Fruit fly (Drosophila melanogaster) whole organism, embryonic: ENCODE measurements around the gene Sec13.

Experiments
- Abd-B ChIP-seq: fragments of 200-800 bp; sonication (Bioruptor generic); optimal IDR thresholded peaks from 2 replicates; lab custom pipeline; 2018; ENCODE audit warnings: missing biosample characterization, mild to moderate bottlenecking, missing genetic modification characterization, moderate library complexity
- Blimp-1 ChIP-seq: fragments of 200-800 bp; sonication (Bioruptor generic); optimal IDR thresholded peaks from 3 replicates; lab custom pipeline; 2018; ENCODE audit warnings: missing biosample characterization, missing genetic modification characterization, mild to moderate bottlenecking, moderate library complexity, missing genetic modification reagents
- CG10543 ChIP-seq: fragments of 200-800 bp; sonication (Bioruptor generic); optimal IDR thresholded peaks from 3 replicates; lab custom pipeline; 2017; ENCODE audit warnings: missing biosample characterization, mild to moderate bottlenecking, missing genetic modification characterization, moderate library complexity
- CG10979 ChIP-seq: fragments of 200-800 bp; sonication (Bioruptor generic); optimal IDR thresholded peaks from 2 replicates; lab custom pipeline; 2018; ENCODE audit warnings: missing biosample characterization, mild to moderate bottlenecking, missing genetic modification characterization, moderate library complexity
- CG11398 ChIP-seq: fragments of 200-800 bp; sonication (Bioruptor generic); optimal IDR thresholded peaks from 2 replicates; lab custom pipeline; 2016; ENCODE audit warnings: missing biosample characterization, missing genetic modification characterization
- CG12659 ChIP-seq: fragments of 200-800 bp; sonication (Bioruptor generic); optimal IDR thresholded peaks from 3 replicates; lab custom pipeline; 2017; ENCODE audit warnings: mild to moderate bottlenecking, missing biosample characterization, missing genetic modification reagents, missing genetic modification characterization
- CG13123 ChIP-seq: fragments of 200-800 bp; sonication (Bioruptor generic); optimal IDR thresholded peaks from 2 replicates; lab custom pipeline; 2016; ENCODE audit warnings: missing biosample characterization, missing genetic modification characterization
- CG13287 ChIP-seq: fragments of 200-800 bp; sonication (Bioruptor generic); IDR thresholded peaks from 2 replicates; pipeline ENCODE4 v1.3.6; 2022; ENCODE audit warnings: missing biosample characterization, missing genetic modification characterization; ENCODE audit not compliant: partially characterized antibody
- CG14710 ChIP-seq: fragments of 200-800 bp; sonication (Bioruptor generic); optimal IDR thresholded peaks from 3 replicates; lab custom pipeline; 2019; ENCODE audit warnings: missing biosample characterization, mild to moderate bottlenecking, missing genetic modification characterization, moderate library complexity
- CG14860 ChIP-seq: fragments of 200-800 bp; sonication (Bioruptor generic); IDR thresholded peaks from 3 replicates; pipeline ENCODE4 v1.3.6; 2022; ENCODE audit warnings: missing biosample characterization, missing genetic modification characterization; ENCODE audit not compliant: partially characterized antibody
- CG15011 ChIP-seq: fragments of 200-800 bp; sonication (Bioruptor generic); optimal IDR thresholded peaks from 3 replicates; lab custom pipeline; 2018; ENCODE audit warnings: missing biosample characterization, mild to moderate bottlenecking, missing genetic modification characterization
- CG1529 ChIP-seq: fragments of 200-800 bp; sonication (Bioruptor generic); optimal IDR thresholded peaks from 3 replicates; lab custom pipeline; 2018; ENCODE audit warnings: missing biosample characterization, missing genetic modification characterization
- CG17359 ChIP-seq: fragments of 200-800 bp; sonication (Bioruptor generic); optimal IDR thresholded peaks from 3 replicates; lab custom pipeline; 2018; ENCODE audit warnings: missing biosample characterization, mild to moderate bottlenecking, missing genetic modification characterization, moderate library complexity
- CG17361 ChIP-seq: fragments of 200-800 bp; sonication (Bioruptor generic); IDR thresholded peaks from 3 replicates; pipeline ENCODE4 v1.3.6; 2022; ENCODE audit warnings: missing biosample characterization, missing genetic modification characterization
- CG3065 ChIP-seq: fragments of 200-800 bp; sonication (Bioruptor generic); optimal IDR thresholded peaks from 2 replicates; lab custom pipeline; 2016; ENCODE audit warnings: missing biosample characterization, missing genetic modification characterization
- CG3407 ChIP-seq: fragments of 200-800 bp; sonication (Bioruptor generic); optimal IDR thresholded peaks from 2 replicates; lab custom pipeline; 2018; ENCODE audit warnings: missing biosample characterization, mild to moderate bottlenecking, missing genetic modification characterization
- CG3726 ChIP-seq: fragments of 200-800 bp; sonication (Bioruptor generic); IDR thresholded peaks from 3 replicates; pipeline ENCODE4, ENCODE4 v1.3.6; 2022; ENCODE audit warnings: missing biosample characterization, missing genetic modification characterization
- CG4617 ChIP-seq: fragments of 200-800 bp; sonication (Bioruptor generic); optimal IDR thresholded peaks from 3 replicates; lab custom pipeline; 2016; ENCODE audit warnings: missing biosample characterization, missing genetic modification characterization, borderline replicate concordance
- CG5245 ChIP-seq: fragments of 200-800 bp; sonication (Bioruptor generic); optimal IDR thresholded peaks from 3 replicates; lab custom pipeline; 2016; ENCODE audit warnings: missing biosample characterization, missing genetic modification characterization
- CG6689 ChIP-seq: fragments of 200-800 bp; sonication (Bioruptor generic); IDR thresholded peaks from 2 replicates; pipeline ENCODE4 v1.3.6; 2022; ENCODE audit warnings: missing biosample characterization, missing genetic modification characterization
- CG6765 ChIP-seq: fragments of 200-800 bp; sonication (Bioruptor generic); optimal IDR thresholded peaks from 3 replicates; lab custom pipeline; 2017; ENCODE audit warnings: missing biosample characterization, mild to moderate bottlenecking, missing genetic modification characterization
- CG8290 ChIP-seq, 3 experiments: fragments of 200-800 bp; sonication (Bioruptor generic); optimal IDR thresholded peaks; 2 replicates each; lab custom pipeline; 2016 to 2019; ENCODE audit warnings: missing biosample characterization in 3 of 3, missing genetic modification characterization in 3 of 3, mild to moderate bottlenecking in 2 of 3, moderate library complexity in 1 of 3
- CG8944 ChIP-seq: fragments of 200-800 bp; sonication (Bioruptor generic); optimal IDR thresholded peaks from 3 replicates; lab custom pipeline; 2016; ENCODE audit warnings: missing biosample characterization, missing genetic modification characterization
- Dfd ChIP-seq, 2 experiments: fragments of >200 bp; optimal IDR thresholded peaks; 2 replicates each; lab custom pipeline; 2017; ENCODE audit warnings: missing biosample characterization in 2 of 2, missing genetic modification characterization in 2 of 2
- Doc2 ChIP-seq: fragments of 200-800 bp; sonication (Bioruptor generic); IDR thresholded peaks from 2 replicates; pipeline ENCODE4 v1.3.6; 2022; ENCODE audit warnings: missing biosample characterization, missing genetic modification characterization
- Eip74EF ChIP-seq, 2 experiments: fragments of 200-800 bp in 1 of 2; fragments of >200 bp in 1 of 2; sonication (Bioruptor generic) in 1 of 2; optimal IDR thresholded peaks; 2 replicates each; lab custom pipeline; 2017 to 2019; ENCODE audit warnings: missing biosample characterization in 2 of 2, missing genetic modification characterization in 2 of 2, mild to moderate bottlenecking in 1 of 2, moderate library complexity in 1 of 2
- Hey ChIP-seq: fragments of 200-800 bp; sonication (Bioruptor generic); optimal IDR thresholded peaks from 3 replicates; lab custom pipeline; 2018; ENCODE audit warnings: missing biosample characterization, mild to moderate bottlenecking, missing genetic modification characterization
- Hmr ChIP-seq: fragments of 200-800 bp; sonication (Bioruptor generic); optimal IDR thresholded peaks from 3 replicates; lab custom pipeline; 2017; ENCODE audit warnings: mild to moderate bottlenecking, missing biosample characterization, missing genetic modification reagents, missing genetic modification characterization
- Hr51 ChIP-seq, 2 experiments: fragments of 200-800 bp; sonication (Bioruptor generic); optimal IDR thresholded peaks; 2 replicates in 1 of 2; 3 replicates in 1 of 2; lab custom pipeline; 2016 to 2018; ENCODE audit warnings: missing biosample characterization in 2 of 2, missing genetic modification characterization in 2 of 2, mild to moderate bottlenecking in 1 of 2, moderate library complexity in 1 of 2
- Oli ChIP-seq: fragments of 200-800 bp; sonication (Bioruptor generic); optimal IDR thresholded peaks from 2 replicates; lab custom pipeline; 2018; ENCODE audit warnings: missing biosample characterization, mild to moderate bottlenecking, missing genetic modification characterization, moderate library complexity
- Optix ChIP-seq: fragments of 200-800 bp; sonication (Bioruptor generic); IDR thresholded peaks from 3 replicates; pipeline ENCODE4 v1.3.6; 2022; ENCODE audit warnings: missing biosample characterization, missing genetic modification characterization
- Sox100B ChIP-seq: fragments of 200-800 bp; sonication (Bioruptor generic); optimal IDR thresholded peaks from 3 replicates; lab custom pipeline; 2018; ENCODE audit warnings: missing biosample characterization, mild to moderate bottlenecking, missing genetic modification characterization
- Sry-β ChIP-seq: fragments of 200-800 bp; sonication (Bioruptor generic); optimal IDR thresholded peaks from 2 replicates; lab custom pipeline; 2018; ENCODE audit warnings: missing biosample characterization, mild to moderate bottlenecking, missing genetic modification characterization, moderate library complexity
- Sry-δ ChIP-seq: fragments of 200-800 bp; sonication (Bioruptor generic); optimal IDR thresholded peaks from 2 replicates; lab custom pipeline; 2016; ENCODE audit warnings: missing biosample characterization, missing genetic modification characterization
- ato ChIP-seq: fragments of 200-800 bp; sonication (Bioruptor generic); IDR thresholded peaks from 2 replicates; pipeline ENCODE4 v1.3.6; 2022; ENCODE audit warnings: missing biosample characterization, missing genetic modification characterization; ENCODE audit not compliant: partially characterized antibody
- cad ChIP-seq: fragments of >200 bp; optimal IDR thresholded peaks from 2 replicates; lab custom pipeline; 2017; ENCODE audit warnings: missing biosample characterization, missing genetic modification characterization
- crol ChIP-seq: fragments of 200-800 bp; sonication (Bioruptor generic); IDR thresholded peaks from 2 replicates; pipeline ENCODE4 v1.3.6; 2022; ENCODE audit warnings: missing biosample characterization, missing genetic modification characterization
- emc ChIP-seq: fragments of 200-800 bp; sonication (Bioruptor generic); optimal IDR thresholded peaks from 2 replicates; lab custom pipeline; 2016; ENCODE audit warnings: missing biosample characterization, missing genetic modification characterization
- gcm2 ChIP-seq: fragments of 200-800 bp; sonication (Bioruptor generic); optimal IDR thresholded peaks from 2 replicates; lab custom pipeline; 2016; ENCODE audit warnings: missing biosample characterization, missing genetic modification characterization
- gt ChIP-seq: fragments of 200-800 bp; sonication (Bioruptor generic); IDR thresholded peaks from 2 replicates; pipeline ENCODE4 v1.3.6; 2022; ENCODE audit warnings: missing biosample characterization, missing genetic modification characterization
- mirr ChIP-seq: fragments of 200-800 bp; sonication (Bioruptor generic); optimal IDR thresholded peaks from 3 replicates; lab custom pipeline; 2018; ENCODE audit warnings: missing biosample characterization, mild to moderate bottlenecking, missing genetic modification characterization
- nom ChIP-seq: fragments of 200-800 bp; sonication (Bioruptor generic); optimal IDR thresholded peaks from 2 replicates; lab custom pipeline; 2017; ENCODE audit warnings: missing biosample characterization, missing genetic modification characterization, mild to moderate bottlenecking, moderate library complexity, missing genetic modification reagents
- pfk ChIP-seq: fragments of 200-800 bp; sonication (Bioruptor generic); optimal IDR thresholded peaks from 2 replicates; lab custom pipeline; 2018; ENCODE audit warnings: missing biosample characterization, mild to moderate bottlenecking, missing genetic modification characterization, moderate library complexity
- pho ChIP-seq: fragments of 200-800 bp; sonication (Bioruptor generic); optimal IDR thresholded peaks from 2 replicates; lab custom pipeline; 2016; ENCODE audit warnings: missing biosample characterization, missing genetic modification characterization
- pum ChIP-seq: fragments of 200-800 bp; sonication (Bioruptor generic); optimal IDR thresholded peaks from 2 replicates; lab custom pipeline; 2016; ENCODE audit warnings: missing biosample characterization, missing genetic modification characterization
- ranshi ChIP-seq: fragments of 200-800 bp; sonication (Bioruptor generic); IDR thresholded peaks from 2 replicates; pipeline ENCODE4 v1.3.6; 2022; ENCODE audit warnings: missing biosample characterization, missing genetic modification characterization
- sr ChIP-seq: fragments of 200-800 bp; sonication (Bioruptor generic); IDR thresholded peaks from 3 replicates; pipeline ENCODE4 v1.3.6; 2022; ENCODE audit warnings: missing biosample characterization, missing genetic modification characterization
- usp ChIP-seq: fragments of >200 bp; optimal IDR thresholded peaks from 2 replicates; lab custom pipeline; 2017; ENCODE audit warnings: missing biosample characterization, missing genetic modification characterization
- wdn ChIP-seq: fragments of 200-800 bp; sonication (Bioruptor generic); IDR thresholded peaks from 2 replicates; pipeline ENCODE4 v1.3.6; 2022; ENCODE audit warnings: missing biosample characterization, missing genetic modification characterization
- zf30C ChIP-seq: fragments of 200-800 bp; sonication (Bioruptor generic); optimal IDR thresholded peaks from 3 replicates; lab custom pipeline; 2018; ENCODE audit warnings: missing biosample characterization, mild to moderate bottlenecking, missing genetic modification characterization

Gene Sec13

dm6 chr3R:23331280-23331679, 24.8 kb upstream of the Sec13 start (continued):
- TF ChIP-seq CG14860 (GFP tag; lab: Robert Waterston, UW) = no peak
- TF ChIP-seq Optix = no peak
- no peak for TF ChIP-seq CG15011 (GFP tag; lab: Kevin White, UChicago)
- TF ChIP-seq pho (GFP tag; lab: Kevin White, UChicago) = no peak
- TF ChIP-seq wdn (GFP tag; lab: Robert Waterston, UW) = 0 out of 2 replicates have a peak, but pooled peaks have one; percentile 14
- TF ChIP-seq CG3726 = no peak
- TF ChIP-seq CG6765 (GFP tag; lab: Kevin White, UChicago) = peak; percentile 52
- peak; percentile 27 for TF ChIP-seq mirr
- peak; percentile 17 for TF ChIP-seq CG13123
- TF ChIP-seq CG10979 (tag; lab: Kevin White, UChicago) = peak; percentile 63
- peak in 1 of 2 experiments; percentile 56 for TF ChIP-seq Hr51 (GFP tag; optimal IDR thresholded peaks at IDR 0.05; lab: Kevin White, UChicago)
- TF ChIP-seq emc (GFP tag; lab: Kevin White, UChicago) = no peak
- peak; percentile 71 for TF ChIP-seq Sox100B (GFP tag; lab: Kevin White, UChicago)
- TF ChIP-seq CG3065 (GFP tag; lab: Kevin White, UChicago) = peak; percentile 10
- TF ChIP-seq CG1529 (GFP tag; lab: Kevin White, UChicago) = peak; percentile 51
- no peak; the same call in 1 of the 2 replicates for TF ChIP-seq ranshi (GFP tag; lab: Robert Waterston, UW)
- no peak for TF ChIP-seq cad (GFP tag; lab: Kevin White, UChicago)
- TF ChIP-seq CG4617 (GFP tag; lab: Kevin White, UChicago) = peak; percentile 11
- peak; percentile 68 for TF ChIP-seq CG14710 (tag; lab: Kevin White, UChicago)
- no peak for TF ChIP-seq Eip74EF (GFP tag; optimal IDR thresholded peaks at IDR 0.05; lab: Kevin White, UChicago)
- peak; percentile 36 for TF ChIP-seq Hmr (GFP tag; lab: Kevin White, UChicago)
- peak; percentile 63 for TF ChIP-seq CG17359 (tag; lab: Kevin White, UChicago)
- no peak for TF ChIP-seq Sry-δ (GFP tag; lab: Kevin White, UChicago)
- TF ChIP-seq Sry-β (GFP tag; lab: Kevin White, UChicago) = peak; percentile 32
- no peak for TF ChIP-seq usp (GFP tag; lab: Kevin White, UChicago)
- no peak for TF ChIP-seq CG17361 (GFP tag; lab: Robert Waterston, UW)
- no peak for TF ChIP-seq pum (GFP tag; lab: Kevin White, UChicago)
- TF ChIP-seq Doc2 (GFP tag; lab: Robert Waterston, UW) = no peak
- no peak for TF ChIP-seq Hey (tag; lab: Kevin White, UChicago)
- no peak for TF ChIP-seq Dfd (GFP tag; optimal IDR thresholded peaks at IDR 0.05; lab: Kevin White, UChicago)
- no peak; the same call in 1 of the 2 replicates for TF ChIP-seq CG13287 (GFP tag; lab: Robert Waterston, UW)
- peak; percentile 47 for TF ChIP-seq CG8290 (GFP tag; optimal IDR thresholded peaks at IDR 0.05; lab: Kevin White, UChicago)
- peak in 1 of 2 experiments; percentile 63 for TF ChIP-seq CG8290 (tag; optimal IDR thresholded peaks at IDR 0.05; lab: Kevin White, UChicago)
- no peak for TF ChIP-seq gt (GFP tag; lab: Robert Waterston, UW)
- peak; percentile 38 for TF ChIP-seq CG12659
- TF ChIP-seq Blimp-1 = peak; percentile 58
- TF ChIP-seq Abd-B (GFP tag; lab: Kevin White, UChicago) = no peak
- TF ChIP-seq Oli = peak; percentile 7
- TF ChIP-seq CG3407 (GFP tag; lab: Kevin White, UChicago) = no peak
- TF ChIP-seq zf30C (GFP tag; lab: Kevin White, UChicago) = peak; percentile 25
- TF ChIP-seq CG5245 (GFP tag; lab: Kevin White, UChicago) = peak; percentile 56
- TF ChIP-seq pfk (GFP tag; lab: Kevin White, UChicago) = peak; percentile 20
- no peak for TF ChIP-seq crol
- peak; percentile 12; the same call in 1 of the 2 replicates for TF ChIP-seq CG6689 (GFP tag; lab: Robert Waterston, UW)
- no peak for TF ChIP-seq nom (GFP tag; lab: Kevin White, UChicago)
- no peak for TF ChIP-seq gcm2 (GFP tag; lab: Kevin White, UChicago)
- TF ChIP-seq CG10543 = peak; percentile 24
- TF ChIP-seq ato = no peak
- no peak for TF ChIP-seq CG8944 (GFP tag; lab: Kevin White, UChicago)
- no peak for TF ChIP-seq sr (GFP tag; lab: Robert Waterston, UW)
- TF ChIP-seq CG11398 (GFP tag; lab: Kevin White, UChicago) = peak; percentile 5
